Fruit fly (Drosophila melanogaster) whole organism, embryonic: ENCODE measurements around the gene CG17839.

Experiments used
- ATbp ChIP-seq: fragments of 200-800 bp; sonication (Bioruptor generic); optimal IDR thresholded peaks from 2 replicates; lab custom pipeline; 2017; ENCODE audit warnings: missing biosample characterization, mild to moderate bottlenecking, missing genetic modification characterization, missing genetic modification reagents
- BtbVII ChIP-seq: fragments of 200-800 bp; sonication (Bioruptor generic); optimal IDR thresholded peaks from 3 replicates; lab custom pipeline; 2017; ENCODE audit warnings: missing biosample characterization, mild to moderate bottlenecking, missing genetic modification characterization
- CG10654 ChIP-seq: fragments of 200-800 bp; sonication (Bioruptor generic); optimal IDR thresholded peaks from 2 replicates; lab custom pipeline; 2016; ENCODE audit warnings: missing biosample characterization, missing genetic modification characterization
- CG11093 ChIP-seq: fragments of 200-800 bp; sonication (Bioruptor generic); IDR thresholded peaks from 3 replicates; pipeline ENCODE4 v1.3.6; 2022; ENCODE audit warnings: missing biosample characterization, missing genetic modification characterization
- CG12236 ChIP-seq: fragments of 200-800 bp; sonication (Bioruptor generic); optimal IDR thresholded peaks from 2 replicates; lab custom pipeline; 2016; ENCODE audit warnings: missing biosample characterization, missing genetic modification characterization
- CG12391 ChIP-seq: fragments of 200-800 bp; sonication (Bioruptor generic); optimal IDR thresholded peaks from 3 replicates; lab custom pipeline; 2018; ENCODE audit warnings: missing biosample characterization, mild to moderate bottlenecking, missing genetic modification characterization, moderate library complexity
- CG14667 ChIP-seq: fragments of 200-800 bp; sonication (Bioruptor generic); IDR thresholded peaks from 2 replicates; pipeline ENCODE4 v1.3.6; 2022; ENCODE audit warnings: missing biosample characterization, missing genetic modification characterization
- CG14860 ChIP-seq: fragments of 200-800 bp; sonication (Bioruptor generic); IDR thresholded peaks from 3 replicates; pipeline ENCODE4 v1.3.6; 2022; ENCODE audit warnings: missing biosample characterization, missing genetic modification characterization; ENCODE audit not compliant: partially characterized antibody
- CG1603 ChIP-seq: fragments of 200-800 bp; sonication (Bioruptor generic); optimal IDR thresholded peaks from 2 replicates; lab custom pipeline; 2019; ENCODE audit warnings: missing biosample characterization, mild to moderate bottlenecking, missing genetic modification characterization, moderate library complexity
- CG16863 ChIP-seq: fragments of 200-800 bp; sonication (Bioruptor generic); optimal IDR thresholded peaks from 3 replicates; lab custom pipeline; 2016; ENCODE audit warnings: missing biosample characterization, missing genetic modification characterization
- CG2678 ChIP-seq: fragments of 200-800 bp; sonication (Bioruptor generic); optimal IDR thresholded peaks from 3 replicates; lab custom pipeline; 2019; ENCODE audit warnings: missing biosample characterization, mild to moderate bottlenecking, missing genetic modification characterization, moderate library complexity
- CG31224 ChIP-seq: fragments of 200-800 bp; sonication (Bioruptor generic); IDR thresholded peaks from 2 replicates; pipeline ENCODE4 v1.3.6; 2022; ENCODE audit warnings: missing biosample characterization, missing genetic modification characterization
- CG31441 ChIP-seq: fragments of 200-800 bp; sonication (Bioruptor generic); IDR thresholded peaks from 2 replicates; pipeline ENCODE4 v1.3.6; 2022; ENCODE audit warnings: missing biosample characterization, missing genetic modification characterization
- CG34224 ChIP-seq: fragments of 200-800 bp; sonication (Bioruptor generic); IDR thresholded peaks from 3 replicates; pipeline ENCODE4 v1.3.6; 2022; ENCODE audit warnings: missing biosample characterization, missing genetic modification characterization; ENCODE audit not compliant: partially characterized antibody
- CG4707 ChIP-seq: fragments of 200-800 bp; sonication (Bioruptor generic); optimal IDR thresholded peaks from 2 replicates; lab custom pipeline; 2018; ENCODE audit warnings: missing biosample characterization, mild to moderate bottlenecking, missing genetic modification characterization, moderate library complexity
- CG7786 ChIP-seq: fragments of 200-800 bp; sonication (Bioruptor generic); optimal IDR thresholded peaks from 2 replicates; lab custom pipeline; 2016; ENCODE audit warnings: missing biosample characterization, missing genetic modification characterization
- CG7963 ChIP-seq: fragments of 200-800 bp; sonication (Bioruptor generic); IDR thresholded peaks from 3 replicates; pipeline ENCODE4 v1.3.6; 2022; ENCODE audit warnings: missing biosample characterization, missing genetic modification characterization; ENCODE audit not compliant: partially characterized antibody
- CG7987 ChIP-seq: fragments of 200-800 bp; sonication (Bioruptor generic); optimal IDR thresholded peaks from 2 replicates; lab custom pipeline; 2018; ENCODE audit warnings: missing biosample characterization, mild to moderate bottlenecking, missing genetic modification characterization, moderate library complexity
- CG9609 ChIP-seq: fragments of 200-800 bp; sonication (Bioruptor generic); optimal IDR thresholded peaks from 3 replicates; lab custom pipeline; 2016; ENCODE audit warnings: missing biosample characterization, missing genetic modification characterization
- CG9876 ChIP-seq: fragments of 200-800 bp; sonication (Bioruptor generic); optimal IDR thresholded peaks from 2 replicates; lab custom pipeline; 2016; ENCODE audit warnings: missing biosample characterization, missing genetic modification characterization
- CTCF ChIP-seq: fragments of 200-800 bp; sonication (Bioruptor generic); optimal IDR thresholded peaks from 2 replicates; lab custom pipeline; 2017; ENCODE audit warnings: missing biosample characterization, mild to moderate bottlenecking, missing genetic modification characterization, moderate library complexity
- CrebB ChIP-seq: fragments of 200-800 bp; sonication (Bioruptor generic); optimal IDR thresholded peaks from 3 replicates; lab custom pipeline; 2018; ENCODE audit warnings: missing biosample characterization, mild to moderate bottlenecking, missing genetic modification characterization
- Dip2 ChIP-seq: fragments of 200-800 bp; sonication (Bioruptor generic); IDR thresholded peaks from 2 replicates; pipeline ENCODE4 v1.3.6; 2022; ENCODE audit warnings: missing biosample characterization, missing genetic modification characterization
- Fer3 ChIP-seq: fragments of 200-800 bp; sonication (Bioruptor generic); optimal IDR thresholded peaks from 2 replicates; lab custom pipeline; 2018; ENCODE audit warnings: missing biosample characterization, mild to moderate bottlenecking, missing genetic modification characterization, moderate library complexity
- Gug ChIP-seq: fragments of 200-800 bp; sonication (Bioruptor generic); IDR thresholded peaks from 4 replicates; pipeline ENCODE4 v1.3.6; 2022; ENCODE audit warnings: missing biosample characterization, missing genetic modification characterization
- Hr51 ChIP-seq, 2 experiments: fragments of 200-800 bp; sonication (Bioruptor generic); optimal IDR thresholded peaks; 2 replicates in 1 of 2; 3 replicates in 1 of 2; lab custom pipeline; 2016 to 2018; ENCODE audit warnings: missing biosample characterization in 2 of 2, missing genetic modification characterization in 2 of 2, mild to moderate bottlenecking in 1 of 2, moderate library complexity in 1 of 2
- Lhr ChIP-seq: fragments of 200-800 bp; sonication (Bioruptor generic); optimal IDR thresholded peaks from 3 replicates; lab custom pipeline; 2017; ENCODE audit warnings: mild to moderate bottlenecking, missing biosample characterization, missing genetic modification reagents, missing genetic modification characterization
- MESR4 ChIP-seq: fragments of 200-800 bp; sonication (Bioruptor generic); optimal IDR thresholded peaks from 2 replicates; lab custom pipeline; 2018; ENCODE audit warnings: missing biosample characterization, mild to moderate bottlenecking, missing genetic modification characterization, moderate library complexity
- Mrtf ChIP-seq: fragments of 200-800 bp; sonication (Bioruptor generic); IDR thresholded peaks from 3 replicates; pipeline ENCODE4 v1.3.6; 2022; ENCODE audit warnings: missing biosample characterization, missing genetic modification characterization
- Nf-YB ChIP-seq: fragments of 200-800 bp; sonication (Bioruptor generic); optimal IDR thresholded peaks from 3 replicates; lab custom pipeline; 2019; ENCODE audit warnings: missing biosample characterization, mild to moderate bottlenecking, missing genetic modification characterization, moderate library complexity
- Opbp ChIP-seq: fragments of 200-800 bp; sonication (Bioruptor generic); IDR thresholded peaks from 3 replicates; pipeline ENCODE4 v1.3.6; 2022; ENCODE audit warnings: missing biosample characterization, missing genetic modification characterization; ENCODE audit not compliant: partially characterized antibody
- Sin3A ChIP-seq: fragments of >200 bp; optimal IDR thresholded peaks from 2 replicates; lab custom pipeline; 2018
- Trl ChIP-seq, 3 experiments: fragments of >200 bp in 2 of 3; fragments of 200-800 bp in 1 of 3; sonication (Bioruptor generic) in 1 of 3; optimal IDR thresholded peaks; 2 replicates in 1 of 3; 3 replicates in 2 of 3; lab custom pipeline; 2016 to 2017; ENCODE audit warnings: missing biosample characterization in 1 of 3, missing genetic modification characterization in 1 of 3
- cad ChIP-seq: fragments of >200 bp; optimal IDR thresholded peaks from 2 replicates; lab custom pipeline; 2017; ENCODE audit warnings: missing biosample characterization, missing genetic modification characterization
- ci ChIP-seq: fragments of 200-800 bp; sonication (Bioruptor generic); IDR thresholded peaks from 3 replicates; pipeline ENCODE4 v1.3.6; 2022; ENCODE audit warnings: missing biosample characterization, missing genetic modification characterization
- fd96Cb ChIP-seq: fragments of 200-800 bp; sonication (Bioruptor generic); optimal IDR thresholded peaks from 2 replicates; lab custom pipeline; 2018; ENCODE audit warnings: missing biosample characterization, mild to moderate bottlenecking, missing genetic modification characterization, moderate library complexity
- gcm ChIP-seq: fragments of 200-800 bp; sonication (Bioruptor generic); optimal IDR thresholded peaks from 2 replicates; lab custom pipeline; 2019; ENCODE audit warnings: missing biosample characterization, mild to moderate bottlenecking, missing genetic modification characterization, moderate library complexity
- gro ChIP-seq: fragments of 200-800 bp; sonication (Bioruptor generic); optimal IDR thresholded peaks from 2 replicates; lab custom pipeline; 2016; ENCODE audit warnings: missing biosample characterization, missing genetic modification characterization
- her ChIP-seq: fragments of 200-800 bp; sonication (Bioruptor generic); optimal IDR thresholded peaks from 2 replicates; lab custom pipeline; 2016; ENCODE audit warnings: missing biosample characterization, missing genetic modification characterization
- otp ChIP-seq: fragments of 200-800 bp; sonication (Bioruptor generic); IDR thresholded peaks from 3 replicates; pipeline ENCODE4, ENCODE4 v1.3.6; 2022; ENCODE audit warnings: missing biosample characterization, missing genetic modification characterization
- pho ChIP-seq: fragments of 200-800 bp; sonication (Bioruptor generic); optimal IDR thresholded peaks from 2 replicates; lab custom pipeline; 2016; ENCODE audit warnings: missing biosample characterization, missing genetic modification characterization
- pita ChIP-seq: fragments of 200-800 bp; sonication (Bioruptor generic); optimal IDR thresholded peaks from 2 replicates; lab custom pipeline; 2017; ENCODE audit warnings: missing biosample characterization, mild to moderate bottlenecking, missing genetic modification characterization
- pros ChIP-seq: fragments of 200-800 bp; sonication (Bioruptor generic); optimal IDR thresholded peaks from 3 replicates; lab custom pipeline; 2019; ENCODE audit warnings: missing biosample characterization, mild to moderate bottlenecking, missing genetic modification characterization, moderate library complexity
- ranshi ChIP-seq: fragments of 200-800 bp; sonication (Bioruptor generic); IDR thresholded peaks from 2 replicates; pipeline ENCODE4 v1.3.6; 2022; ENCODE audit warnings: missing biosample characterization, missing genetic modification characterization
- sima ChIP-seq: fragments of 200-800 bp; sonication (Bioruptor generic); optimal IDR thresholded peaks from 2 replicates; lab custom pipeline; 2016; ENCODE audit warnings: missing biosample characterization, missing genetic modification characterization
- sug ChIP-seq: fragments of 200-800 bp; optimal IDR thresholded peaks from 2 replicates; lab custom pipeline; 2019; ENCODE audit warnings: missing biosample characterization, mild to moderate bottlenecking, missing genetic modification characterization, moderate library complexity
- tio ChIP-seq: fragments of 200-800 bp; sonication (Bioruptor generic); optimal IDR thresholded peaks from 2 replicates; lab custom pipeline; 2017; ENCODE audit warnings: missing biosample characterization, missing genetic modification characterization, inconsistent platforms
- wdn ChIP-seq: fragments of 200-800 bp; sonication (Bioruptor generic); IDR thresholded peaks from 2 replicates; pipeline ENCODE4 v1.3.6; 2022; ENCODE audit warnings: missing biosample characterization, missing genetic modification characterization
- zfh2 ChIP-seq: fragments of 200-800 bp; sonication (Bioruptor generic); optimal IDR thresholded peaks from 2 replicates; lab custom pipeline; 2016; ENCODE audit warnings: missing biosample characterization, missing genetic modification characterization

The CG17839 gene

DNA sequence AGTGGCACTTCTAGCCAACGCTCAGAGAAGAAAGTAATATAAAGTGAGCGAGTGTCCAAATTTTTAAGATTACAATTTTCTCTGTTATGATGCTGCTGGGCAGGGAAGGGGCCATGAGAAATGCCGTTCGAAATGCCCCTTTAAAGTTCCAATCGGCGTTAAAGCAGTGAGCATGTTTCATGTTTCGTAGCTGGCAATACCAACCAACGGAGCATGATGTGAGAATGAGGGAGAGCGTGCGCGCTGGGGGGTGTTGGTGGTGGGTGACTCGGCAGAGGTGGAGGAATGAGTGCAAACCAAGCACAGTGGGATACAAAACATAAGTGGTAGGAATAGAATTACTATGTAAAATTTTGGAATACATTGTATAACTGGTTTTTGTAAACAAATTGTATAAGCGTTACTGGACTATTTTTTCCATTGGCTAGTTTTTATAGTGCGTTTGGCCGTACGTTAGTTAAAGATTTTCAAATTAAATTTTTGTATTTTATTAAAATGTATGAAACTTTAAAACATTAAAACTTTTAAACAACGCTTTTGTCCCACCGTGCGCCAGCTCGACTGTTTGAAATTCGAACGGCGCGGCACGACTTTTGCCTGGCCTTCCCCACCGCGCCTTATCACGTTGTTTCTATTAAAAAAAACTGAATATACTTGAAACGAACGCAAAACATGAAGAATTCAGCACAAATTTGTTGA is 45.7 kb upstream of the CG17839 start (continued):
- TF ChIP-seq Hr51 (GFP tag; optimal IDR thresholded peaks at IDR 0.05; lab: Kevin White, UChicago) (peak; percentile 99 to 100), CTCF (GFP tag; lab: Kevin White, UChicago) (peak; percentile 82), Dip2 (GFP tag; lab: Robert Waterston, UW) (peak; percentile 85), CG11093 (GFP tag; lab: Robert Waterston, UW) (peak; percentile 99), zfh2 (GFP tag; lab: Kevin White, UChicago) (peak; percentile 99), CG31441 (peak; percentile 100), ranshi (GFP tag; lab: Robert Waterston, UW) (peak; percentile 99), Opbp (GFP tag; lab: Robert Waterston, UW) (no peak; the same call in 2 of the 3 replicates), CG7963 (GFP tag; lab: Robert Waterston, UW) (0 out of 3 replicates have a peak, but pooled peaks have one; percentile 25), CG9609 (GFP tag; lab: Kevin White, UChicago) (peak; percentile 99), BtbVII (GFP tag; lab: Kevin White, UChicago) (peak; percentile 100), Gug (GFP tag; lab: Robert Waterston, UW) (peak; percentile 99), pros (GFP tag; lab: Kevin White, UChicago) (peak; percentile 99), CG14667 (GFP tag; lab: Robert Waterston, UW) (peak; percentile 99), CG7786 (GFP tag; lab: Kevin White, UChicago) (peak; percentile 99), CG16863 (peak; percentile 99), Fer3 (tag; lab: Kevin White, UChicago) (peak; percentile 100), gro (peak; percentile 99), Sin3A (no peak), CG7987 (GFP tag; lab: Kevin White, UChicago) (peak; percentile 98), her (GFP tag; lab: Kevin White, UChicago) (peak; percentile 96), CG1603 (tag; lab: Kevin White, UChicago) (peak; percentile 94), CG9876 (GFP tag; lab: Kevin White, UChicago) (peak; percentile 98), tio (GFP tag; lab: Kevin White, UChicago) (peak; percentile 100), pita (GFP tag; lab: Kevin White, UChicago) (no peak), CG12391 (peak; percentile 100), CG14860 (GFP tag; lab: Robert Waterston, UW) (peak; percentile 73), MESR4 (GFP tag; lab: Kevin White, UChicago) (peak; percentile 79), CG4707 (GFP tag; lab: Kevin White, UChicago) (peak; percentile 100), sima (GFP tag; lab: Kevin White, UChicago) (peak; percentile 97), CG12236 (peak; percentile 98), CG34224 (GFP tag; lab: Robert Waterston, UW) (peak; percentile 33; the same call in 1 of the 3 replicates), CG31224 (GFP tag; lab: Robert Waterston, UW) (peak; percentile 99), fd96Cb (peak; percentile 100), wdn (GFP tag; lab: Robert Waterston, UW) (peak; percentile 100), CG10654 (GFP tag; lab: Kevin White, UChicago) (peak; percentile 99), Nf-YB (GFP tag; lab: Kevin White, UChicago) (peak; percentile 93), sug (peak; percentile 100), pho (GFP tag; lab: Kevin White, UChicago) (peak; percentile 100), cad (GFP tag; lab: Kevin White, UChicago) (no peak), Lhr (GFP tag; lab: Kevin White, UChicago) (peak; percentile 99), otp (GFP tag; lab: Robert Waterston, UW) (peak; percentile 99), gcm (GFP tag; lab: Kevin White, UChicago) (peak; percentile 100), ci (peak; percentile 99), CrebB (tag; lab: Kevin White, UChicago) (peak; percentile 99), CG2678 (tag; lab: Kevin White, UChicago) (peak; percentile 100), Trl (optimal IDR thresholded peaks at IDR 0.05; lab: Kevin White, UChicago) (peak; percentile 74 to 95), Trl (GFP tag; optimal IDR thresholded peaks at IDR 0.05; lab: Kevin White, UChicago) (peak; percentile 99), Mrtf (GFP tag; lab: Robert Waterston, UW) (peak; percentile 99), ATbp (GFP tag; lab: Kevin White, UChicago) (peak; percentile 100)
